Fruit fly (Drosophila melanogaster) whole organism, embryonic: Measurements from ENCODE around the gene ND-B14.5AL.

Source experiments
- CG1647 ChIP-seq: fragments of 200-800 bp; sonication (Bioruptor generic); optimal IDR thresholded peaks from 3 replicates; lab custom pipeline; 2016; ENCODE audit warnings: missing biosample characterization, missing genetic modification characterization
- CG4707 ChIP-seq: fragments of 200-800 bp; sonication (Bioruptor generic); optimal IDR thresholded peaks from 2 replicates; lab custom pipeline; 2018; ENCODE audit warnings: missing biosample characterization, mild to moderate bottlenecking, missing genetic modification characterization, moderate library complexity
- Ravus ChIP-seq: fragments of 200-800 bp; sonication (Bioruptor generic); IDR thresholded peaks from 2 replicates; pipeline ENCODE4 v1.3.6; 2022; ENCODE audit warnings: missing biosample characterization, missing genetic modification characterization
- ems ChIP-seq: fragments of 200-800 bp; sonication (Bioruptor generic); optimal IDR thresholded peaks from 3 replicates; lab custom pipeline; 2016; ENCODE audit warnings: missing biosample characterization, missing genetic modification characterization
- fd96Cb ChIP-seq: fragments of 200-800 bp; sonication (Bioruptor generic); optimal IDR thresholded peaks from 2 replicates; lab custom pipeline; 2018; ENCODE audit warnings: missing biosample characterization, mild to moderate bottlenecking, missing genetic modification characterization, moderate library complexity
- jing ChIP-seq: fragments of 200-800 bp; sonication (Bioruptor generic); optimal IDR thresholded peaks from 2 replicates; lab custom pipeline; 2018; ENCODE audit warnings: missing biosample characterization, mild to moderate bottlenecking, missing genetic modification characterization
- pnt ChIP-seq: fragments of 200-800 bp; sonication (Bioruptor generic); optimal IDR thresholded peaks from 3 replicates; lab custom pipeline; 2016; ENCODE audit warnings: missing biosample characterization, missing genetic modification characterization
- psq ChIP-seq: fragments of 200-800 bp; sonication (Bioruptor generic); optimal IDR thresholded peaks from 2 replicates; lab custom pipeline; 2017; ENCODE audit warnings: missing biosample characterization, missing genetic modification characterization

dm6 chr3L:22647627-22648026 lies 41.5 kb downstream of the ND-B14.5AL start, which contains the start of gene CG33769:
- TF ChIP-seq fd96Cb (no peak), CG1647 (no peak), pnt (no peak), CG4707 (GFP tag; lab: Kevin White, UChicago) (no peak), psq (GFP tag; lab: Kevin White, UChicago) (no peak), Ravus (no peak), ems (GFP tag; lab: Kevin White, UChicago) (no peak), jing (GFP tag; lab: Kevin White, UChicago) (no peak)
